Worm (Caenorhabditis elegans) whole organism, late embryonic: ENCODE data around the gene wrt-7.
"Not testable (repeated sequence)": the region's sequence is repeated elsewhere in the genome, so short reads cannot be mapped to it uniquely, and the experiment has no call there.

ENCODE experiments used
- K09A11.1 ChIP-seq: sonication (generic microtip); optimal IDR thresholded peaks from 2 replicates; lab custom pipeline; 2017; ENCODE audit warnings: antibody characterized with exemption, mild to moderate bottlenecking, missing genetic modification characterization, missing compliant biosample characterization; ENCODE audit not compliant: insufficient read depth
- T23F11.4 ChIP-seq: fragments of 200-800 bp; sonication (Bioruptor generic); optimal IDR thresholded peaks from 2 replicates; lab custom pipeline; 2018; ENCODE audit warnings: mild to moderate bottlenecking, missing genetic modification characterization, missing compliant biosample characterization
- ahr-1 ChIP-seq: sonication (generic microtip); optimal IDR thresholded peaks from 2 replicates; lab custom pipeline; 2016; ENCODE audit warnings: missing genetic modification characterization, missing compliant biosample characterization
- ceh-14 ChIP-seq: sonication (generic microtip); optimal IDR thresholded peaks from 2 replicates; lab custom pipeline; 2016; ENCODE audit warnings: missing genotype, missing genetic modification characterization, missing compliant biosample characterization
- ceh-19 ChIP-seq: fragments of 200-800 bp; sonication (Bioruptor generic); optimal IDR thresholded peaks from 2 replicates; lab custom pipeline; 2018; ENCODE audit warnings: mild to moderate bottlenecking, missing genetic modification characterization, missing compliant biosample characterization
- ceh-22 ChIP-seq: sonication (generic microtip); optimal IDR thresholded peaks from 2 replicates; lab custom pipeline; 2017; ENCODE audit warnings: missing biosample characterization, missing genetic modification characterization
- ceh-24 ChIP-seq: sonication (generic microtip); optimal IDR thresholded peaks from 2 replicates; lab custom pipeline; 2016; ENCODE audit warnings: mild to moderate bottlenecking, missing genetic modification characterization, missing compliant biosample characterization
- ceh-30 ChIP-seq: fragments of 150-350 bp; optimal IDR thresholded peaks from 2 replicates; lab custom pipeline; 2014; ENCODE audit warnings: missing biosample characterization, missing genetic modification characterization
- ceh-31 ChIP-seq: sonication (generic microtip); optimal IDR thresholded peaks from 2 replicates; lab custom pipeline; 2016; ENCODE audit warnings: missing genetic modification characterization, missing compliant biosample characterization
- ceh-45 ChIP-seq: fragments of 200-800 bp; sonication (Bioruptor generic); IDR thresholded peaks from 2 replicates; pipeline ENCODE4 v1.3.6; 2022; ENCODE audit warnings: missing genetic modification reagents, missing genetic modification characterization, missing compliant biosample characterization
- ceh-48 ChIP-seq: sonication (generic microtip); optimal IDR thresholded peaks from 2 replicates; lab custom pipeline; 2016; ENCODE audit warnings: missing genetic modification characterization, inconsistent platforms, missing compliant biosample characterization
- ceh-9 ChIP-seq: sonication (generic microtip); optimal IDR thresholded peaks from 2 replicates; lab custom pipeline; 2016; ENCODE audit warnings: mild to moderate bottlenecking, missing genetic modification characterization, inconsistent platforms, missing compliant biosample characterization
- dve-1 ChIP-seq: sonication (generic microtip); optimal IDR thresholded peaks from 2 replicates; lab custom pipeline; 2017; ENCODE audit warnings: antibody characterized with exemption, mild to moderate bottlenecking, missing genetic modification characterization, missing compliant biosample characterization
- elt-2 ChIP-seq: sonication (generic microtip); optimal IDR thresholded peaks from 2 replicates; lab custom pipeline; 2016; ENCODE audit warnings: missing genetic modification reagents, missing genetic modification characterization, missing compliant biosample characterization
- fax-1 ChIP-seq: sonication (generic microtip); optimal IDR thresholded peaks from 2 replicates; lab custom pipeline; 2016; ENCODE audit warnings: missing genotype, missing genetic modification characterization, missing compliant biosample characterization
- fkh-10 ChIP-seq: fragments of 150-350 bp; optimal IDR thresholded peaks from 2 replicates; lab custom pipeline; 2014; ENCODE audit warnings: missing biosample characterization, missing genetic modification reagents, missing genetic modification characterization
- hlh-13 ChIP-seq: fragments of 200-800 bp; sonication (Bioruptor generic); optimal IDR thresholded peaks from 2 replicates; lab custom pipeline; 2018; ENCODE audit warnings: mild to moderate bottlenecking, missing genetic modification characterization, missing compliant biosample characterization
- hlh-15 ChIP-seq: sonication (generic microtip); optimal IDR thresholded peaks from 2 replicates; lab custom pipeline; 2016; ENCODE audit warnings: missing genetic modification characterization, missing compliant biosample characterization
- hlh-6 ChIP-seq: sonication (generic microtip); optimal IDR thresholded peaks from 2 replicates; lab custom pipeline; 2016; ENCODE audit warnings: missing genotype, missing genetic modification characterization, missing compliant biosample characterization
- hlh-8 ChIP-seq: sonication (generic microtip); optimal IDR thresholded peaks from 2 replicates; lab custom pipeline; 2016; ENCODE audit warnings: missing genotype, missing genetic modification characterization, missing compliant biosample characterization
- lim-6 ChIP-seq: sonication (generic microtip); optimal IDR thresholded peaks from 2 replicates; lab custom pipeline; 2016; ENCODE audit warnings: missing genetic modification characterization, missing compliant biosample characterization
- lin-11 ChIP-seq: fragments of 200-800 bp; sonication (Bioruptor generic); optimal IDR thresholded peaks from 2 replicates; lab custom pipeline; 2018; ENCODE audit warnings: mild to moderate bottlenecking, missing genetic modification characterization, missing compliant biosample characterization
- mec-3 ChIP-seq: sonication (generic microtip); optimal IDR thresholded peaks from 2 replicates; lab custom pipeline; 2016; ENCODE audit warnings: borderline replicate concordance, missing genetic modification characterization, missing compliant biosample characterization
- nfya-1 ChIP-seq: sonication (generic microtip); optimal IDR thresholded peaks from 2 replicates; lab custom pipeline; 2017; ENCODE audit warnings: missing genetic modification characterization, mild to moderate bottlenecking, missing compliant biosample characterization, antibody characterized with exemption, moderate library complexity
- pag-3 ChIP-seq: sonication (generic microtip); optimal IDR thresholded peaks from 2 replicates; lab custom pipeline; 2016; ENCODE audit warnings: missing compliant biosample characterization, missing genetic modification characterization, borderline replicate concordance
- pax-1 ChIP-seq: fragments of 150-350 bp; optimal IDR thresholded peaks from 2 replicates; lab custom pipeline; 2014; ENCODE audit warnings: missing biosample characterization, missing genetic modification characterization
- pha-2 ChIP-seq: sonication (generic microtip); optimal IDR thresholded peaks from 2 replicates; lab custom pipeline; 2017; ENCODE audit warnings: mild to moderate bottlenecking, missing genetic modification characterization, missing compliant biosample characterization
- pha-4 ChIP-seq: fragments of 150-350 bp; optimal IDR thresholded peaks from 2 replicates; lab custom pipeline; 2018; ENCODE audit warnings: missing biosample characterization, missing genetic modification reagents, missing genetic modification characterization
- pqm-1 ChIP-seq: sonication (generic microtip); optimal IDR thresholded peaks from 2 replicates; lab custom pipeline; 2016; ENCODE audit warnings: missing genetic modification characterization, missing compliant biosample characterization
- pros-1 ChIP-seq: fragments of 150-350 bp; optimal IDR thresholded peaks from 2 replicates; lab custom pipeline; 2014; ENCODE audit warnings: missing biosample characterization, missing genetic modification reagents, missing genetic modification characterization
- rnt-1 ChIP-seq: sonication (generic microtip); optimal IDR thresholded peaks from 2 replicates; lab custom pipeline; 2016; ENCODE audit warnings: missing genetic modification characterization, missing compliant biosample characterization
- sdc-2 ChIP-seq: sonication (generic microtip); optimal IDR thresholded peaks from 2 replicates; lab custom pipeline; 2016; ENCODE audit warnings: missing genotype, missing genetic modification characterization, missing compliant biosample characterization
- sox-4 ChIP-seq: sonication (generic microtip); optimal IDR thresholded peaks from 2 replicates; lab custom pipeline; 2017; ENCODE audit warnings: mild to moderate bottlenecking, missing genetic modification characterization, inconsistent platforms, missing compliant biosample characterization
- tbx-2 ChIP-seq: sonication (generic microtip); optimal IDR thresholded peaks from 2 replicates; lab custom pipeline; 2016; ENCODE audit warnings: missing genetic modification characterization, missing compliant biosample characterization
- ttx-3 ChIP-seq: sonication (generic microtip); optimal IDR thresholded peaks from 2 replicates; lab custom pipeline; 2016; ENCODE audit warnings: missing genetic modification reagents, missing genetic modification characterization, missing compliant biosample characterization
- unc-42 ChIP-seq: sonication (generic microtip); optimal IDR thresholded peaks from 2 replicates; lab custom pipeline; 2016; ENCODE audit warnings: missing genotype, missing genetic modification characterization, missing compliant biosample characterization
- unc-86 ChIP-seq: sonication (generic microtip); optimal IDR thresholded peaks from 2 replicates; lab custom pipeline; 2016; ENCODE audit warnings: missing genetic modification characterization, missing compliant biosample characterization
- zip-5 ChIP-seq: sonication (generic microtip); optimal IDR thresholded peaks from 2 replicates; lab custom pipeline; 2016; ENCODE audit warnings: missing genetic modification characterization, missing compliant biosample characterization

wrt-7 gene

ce11 chrV:15323417-15323816, 13.9 kb downstream of the wrt-7 start:
- TF ChIP-seq rnt-1 (tag; lab: Kevin White, UChicago), result no peak
- TF ChIP-seq mec-3 (tag; lab: Kevin White, UChicago), result no peak
- no peak for TF ChIP-seq K09A11.1 (tag; lab: Kevin White, UChicago)
- TF ChIP-seq elt-2 (tag; lab: Kevin White, UChicago), result peak; percentile 85
- TF ChIP-seq ttx-3 (tag; lab: Kevin White, UChicago), result no peak
- no peak for TF ChIP-seq tbx-2 (tag; lab: Kevin White, UChicago)
- TF ChIP-seq zip-5 (tag; lab: Kevin White, UChicago), result no peak
- TF ChIP-seq sox-4 (tag; lab: Kevin White, UChicago), result no peak
- TF ChIP-seq sdc-2 (tag; lab: Kevin White, UChicago), result no peak

ce11 chrV:15322653-15323052, 14.7 kb downstream of the wrt-7 start, which contains the start of gene nhr-247:
nhr-247 (plus strand) TSS chrV:15322982.
- not testable (repeated sequence) for TF ChIP-seq fax-1; ceh-45 (GFP tag; lab: Robert Waterston, UW); ceh-9
- TF ChIP-seq, all 69 proteins: peak for 0; not testable (repeated sequence) for 69

- TF ChIP-seq pax-1 (tag; lab: Kevin White, UChicago) (no peak), unc-86 (tag; lab: Kevin White, UChicago) (no peak), pha-4 (tag; lab: Kevin White, UChicago) (no peak), pqm-1 (tag; lab: Kevin White, UChicago) (peak; percentile 40), ceh-24 (tag; lab: Kevin White, UChicago) (no peak), hlh-13 (no peak), nfya-1 (tag; lab: Kevin White, UChicago) (no peak), elt-2 (tag; lab: Kevin White, UChicago) (peak; percentile 99)
Measured at ce11 chrV:15318638-15319037, 18.7 kb downstream of the wrt-7 start, which contains the start of gene nhr-291. nhr-291 (plus strand) TSS chrV:15318961.

- no peak for TF ChIP-seq mec-3 (tag; lab: Kevin White, UChicago)
- TF ChIP-seq ceh-48 (tag; lab: Kevin White, UChicago), result no peak
- no peak for TF ChIP-seq ceh-19 (GFP tag; lab: Kevin White, UChicago)
- no peak for TF ChIP-seq sox-4 (tag; lab: Kevin White, UChicago)
- no peak for TF ChIP-seq pqm-1 (tag; lab: Kevin White, UChicago)
- TF ChIP-seq lin-11, result no peak
- TF ChIP-seq ceh-22 (tag; lab: Kevin White, UChicago), result no peak
- TF ChIP-seq pha-2 (tag; lab: Kevin White, UChicago), result no peak
Measured at ce11 chrV:15315827-15316527, 21.3 kb downstream of the wrt-7 start, which contains the start of the genes srt-22 and nhr-246. srt-22 (minus strand) TSS chrV:15315927. nhr-246 (plus strand) TSS chrV:15316477.

ce11 chrV:15313529-15313928, 23.8 kb downstream of the wrt-7 start:
- TF ChIP-seq K09A11.1 (tag; lab: Kevin White, UChicago) (no peak), ceh-30 (no peak), hlh-15 (tag; lab: Kevin White, UChicago) (no peak), hlh-6 (tag; lab: Kevin White, UChicago) (no peak), hlh-8 (tag; lab: Kevin White, UChicago) (no peak), zip-5 (tag; lab: Kevin White, UChicago) (no peak), pros-1 (tag; lab: Kevin White, UChicago) (no peak), ceh-24 (tag; lab: Kevin White, UChicago) (no peak), T23F11.4 (no peak), ceh-14 (no peak), pag-3 (tag; lab: Kevin White, UChicago) (no peak), ceh-31 (tag; lab: Kevin White, UChicago) (no peak), unc-42 (no peak), ceh-48 (tag; lab: Kevin White, UChicago) (no peak), dve-1 (tag; lab: Kevin White, UChicago) (no peak), lim-6 (no peak), nfya-1 (tag; lab: Kevin White, UChicago) (no peak), ahr-1 (tag; lab: Kevin White, UChicago) (no peak), fkh-10 (no peak)
